Fruit fly (Drosophila melanogaster) Kc167 (cell line): ENCODE results near the gene Uch-L5R.

Experiments
- h ChIP-seq: fragments of >200 bp; optimal IDR thresholded peaks from 3 replicates; lab custom pipeline; 2018; ENCODE audit warnings: missing external identifiers
- insv ChIP-seq: fragments of >200 bp; optimal IDR thresholded peaks from 3 replicates; lab custom pipeline; 2018; ENCODE audit warnings: missing external identifiers
- psq ChIP-seq: fragments of >200 bp; optimal IDR thresholded peaks from 2 replicates; lab custom pipeline; 2017; ENCODE audit warnings: missing external identifiers

- no peak for TF ChIP-seq psq
- TF ChIP-seq h (lab: Kevin White, UChicago) = no peak
- no peak for TF ChIP-seq insv (lab: Kevin White, UChicago)
Measured at dm6 chrX:12035207-12035606, 21.2 kb downstream of the Uch-L5R start.
